Worm (Caenorhabditis elegans): ENCODE measurements around the gene F37C4.5.

- TF ChIP-seq sea-2 (GFP tag; IDR thresholded peaks at IDR 0.05) = no peak
- no peak for TF ChIP-seq F57A8.1 (GFP tag; optimal IDR thresholded peaks at IDR 0.05)
- TF ChIP-seq dpl-1 (GFP tag; optimal IDR thresholded peaks at IDR 0.05) = no peak
- TF ChIP-seq F23B12.7 (tag; optimal IDR thresholded peaks at IDR 0.05; ENCODE audit: insufficient read depth) = no peak
- TF ChIP-seq ceh-91 (GFP tag; IDR thresholded peaks at IDR 0.05) = no peak
- no peak for TF ChIP-seq snpc-4 (GFP tag; optimal IDR thresholded peaks at IDR 0.05)
- TF ChIP-seq snpc-4 (tag; optimal IDR thresholded peaks at IDR 0.05) = no peak
- TF ChIP-seq snpc-3.4 (tag; optimal IDR thresholded peaks at IDR 0.05) = no peak
- TF ChIP-seq unc-62 (GFP tag; optimal IDR thresholded peaks at IDR 0.05) = no peak
- no peak for TF ChIP-seq ztf-22 (GFP tag; optimal IDR thresholded peaks at IDR 0.05)
- no peak for TF ChIP-seq gei-17 (GFP tag; optimal IDR thresholded peaks at IDR 0.05)
- no peak for TF ChIP-seq hmg-1.2 (GFP tag; IDR thresholded peaks at IDR 0.05)
- TF ChIP-seq ztf-18 (tag; optimal IDR thresholded peaks at IDR 0.05) = no peak
- no peak for TF ChIP-seq ceh-100 (GFP tag; IDR thresholded peaks at IDR 0.05)
Measured at ce11 chrIV:3918160-3918559, 44.6 kb upstream of the F37C4.5 start, which contains the start of gene F56D6.23.

Data from whole organism, young adult.